Worm (Caenorhabditis elegans) whole organism, L4 larva: ENCODE measurements around the gene ztf-1.

Source experiments
- F10B5.3 ChIP-seq: sonication (generic microtip); optimal IDR thresholded peaks from 2 replicates; lab custom pipeline; 2016; ENCODE audit warnings: mild to moderate bottlenecking, missing genetic modification characterization, missing compliant biosample characterization
- F49E8.2 ChIP-seq: sonication (generic microtip); optimal IDR thresholded peaks from 2 replicates; lab custom pipeline; 2016; ENCODE audit warnings: missing compliant biosample characterization, mild to moderate bottlenecking, missing genetic modification characterization, borderline replicate concordance
- R02D3.7 ChIP-seq: fragments of 150-350 bp; sonication (generic microtip); optimal IDR thresholded peaks from 3 replicates; lab custom pipeline; 2014; ENCODE audit warnings: missing biosample characterization, missing genetic modification characterization
- Y5F2A.4 ChIP-seq: fragments of 200-800 bp; sonication (Bioruptor generic); optimal IDR thresholded peaks from 2 replicates; lab custom pipeline; 2018; ENCODE audit warnings: mild to moderate bottlenecking, missing genetic modification characterization, missing compliant biosample characterization
- aha-1 ChIP-seq: fragments of 150-350 bp; peaks from one replicate; lab custom pipeline; 2014; ENCODE audit warnings: missing biosample characterization, missing genetic modification characterization
- aly-2 ChIP-seq: sonication (generic microtip); optimal IDR thresholded peaks from 2 replicates; lab custom pipeline; 2018; ENCODE audit warnings: missing biosample characterization, missing genetic modification characterization
- attf-4 ChIP-seq: sonication (generic microtip); optimal IDR thresholded peaks from 3 replicates; lab custom pipeline; 2017; ENCODE audit warnings: missing biosample characterization, missing genetic modification characterization
- ceh-82 ChIP-seq: sonication (generic microtip); optimal IDR thresholded peaks from 2 replicates; lab custom pipeline; 2017; ENCODE audit warnings: missing biosample characterization, missing genetic modification characterization
- ces-1 ChIP-seq: fragments of 150-350 bp; sonication (generic microtip); optimal IDR thresholded peaks from 4 replicates; lab custom pipeline; 2014; ENCODE audit warnings: missing biosample characterization, missing genetic modification reagents, missing genetic modification characterization
- ctbp-1 ChIP-seq: fragments of 200-800 bp; sonication (Bioruptor generic); IDR thresholded peaks from 2 replicates; pipeline ENCODE4 v1.3.6; 2022; ENCODE audit warnings: missing genetic modification reagents, missing genetic modification characterization, missing compliant biosample characterization
- daf-16 ChIP-seq, 3 experiments: sonication (generic microtip); optimal IDR thresholded peaks; 2 replicates each; lab custom pipeline; 2016 to 2017; ENCODE audit warnings: missing genetic modification characterization in 3 of 3, missing genetic modification reagents in 3 of 3, mild to moderate bottlenecking in 2 of 3, missing compliant biosample characterization in 2 of 3, missing biosample characterization in 1 of 3, moderate library complexity in 1 of 3
- dpl-1 ChIP-seq: fragments of 150-350 bp; optimal IDR thresholded peaks from 2 replicates; lab custom pipeline; 2014; ENCODE audit warnings: missing biosample characterization, missing genetic modification reagents, missing genetic modification characterization
- egl-27 ChIP-seq: sonication (generic microtip); optimal IDR thresholded peaks from 3 replicates; lab custom pipeline; 2017; ENCODE audit warnings: missing biosample characterization, missing genetic modification reagents, missing genetic modification characterization
- fkh-10 ChIP-seq: fragments of 150-350 bp; optimal IDR thresholded peaks from 2 replicates; lab custom pipeline; 2014; ENCODE audit warnings: missing biosample characterization, missing genetic modification reagents, missing genetic modification characterization
- fos-1 ChIP-seq: fragments of 150-350 bp; optimal IDR thresholded peaks from 2 replicates; lab custom pipeline; 2014; ENCODE audit warnings: missing biosample characterization, missing genetic modification characterization
- hlh-11 ChIP-seq: fragments of 200-800 bp; sonication (Bioruptor generic); optimal IDR thresholded peaks from 2 replicates; lab custom pipeline; 2018; ENCODE audit warnings: mild to moderate bottlenecking, missing genetic modification characterization, missing compliant biosample characterization
- hlh-30 ChIP-seq: sonication (generic microtip); optimal IDR thresholded peaks from 2 replicates; lab custom pipeline; 2017; ENCODE audit warnings: antibody characterized with exemption, mild to moderate bottlenecking, missing genetic modification characterization, missing compliant biosample characterization; ENCODE audit not compliant: insufficient read depth
- hmg-1.1 ChIP-seq: fragments of 200-800 bp; sonication (Bioruptor generic); IDR thresholded peaks from 2 replicates; pipeline ENCODE4 v1.3.6; 2022; ENCODE audit warnings: missing genetic modification reagents, missing genetic modification characterization, missing compliant biosample characterization
- jun-1 ChIP-seq: fragments of 150-350 bp; optimal IDR thresholded peaks from 2 replicates; lab custom pipeline; 2014; ENCODE audit warnings: missing biosample characterization, missing genetic modification reagents, missing genetic modification characterization
- lim-7 ChIP-seq: fragments of 200-800 bp; sonication (Bioruptor generic); IDR thresholded peaks from 2 replicates; pipeline ENCODE4 v1.3.6; 2022; ENCODE audit warnings: missing genetic modification characterization, missing compliant biosample characterization
- lin-13 ChIP-seq: fragments of 150-350 bp; optimal IDR thresholded peaks from 2 replicates; lab custom pipeline; 2014; ENCODE audit warnings: missing biosample characterization, missing genetic modification reagents, missing genetic modification characterization
- lin-38 ChIP-seq: fragments of 200-800 bp; sonication (Bioruptor generic); IDR thresholded peaks from 2 replicates; pipeline ENCODE4 v1.3.6; 2022; ENCODE audit warnings: missing genetic modification reagents, missing genetic modification characterization, missing compliant biosample characterization
- lsy-2 ChIP-seq, 2 experiments: fragments of 150-350 bp in 1 of 2; sonication (generic microtip) in 1 of 2; optimal IDR thresholded peaks; 2 replicates each; lab custom pipeline; 2014 to 2017; ENCODE audit warnings: missing biosample characterization in 2 of 2, missing genetic modification characterization in 2 of 2
- madf-9 ChIP-seq: fragments of 200-800 bp; sonication (Bioruptor generic); conservative IDR thresholded peaks from 2 replicates; pipeline ENCODE4 v1.3.6; 2022; ENCODE audit warnings: missing genetic modification reagents, missing genetic modification characterization, missing compliant biosample characterization
- mdt-29 ChIP-seq: fragments of 200-800 bp; sonication (Bioruptor generic); IDR thresholded peaks from 2 replicates; pipeline ENCODE4 v1.3.6; 2022; ENCODE audit warnings: missing genetic modification reagents, missing genetic modification characterization, missing compliant biosample characterization
- nhr-11 ChIP-seq: fragments of 150-350 bp; optimal IDR thresholded peaks from 2 replicates; lab custom pipeline; 2014; ENCODE audit warnings: missing biosample characterization, missing genetic modification characterization
- nhr-111 ChIP-seq: fragments of 200-800 bp; sonication (Bioruptor generic); optimal IDR thresholded peaks from 2 replicates; lab custom pipeline; 2018; ENCODE audit warnings: mild to moderate bottlenecking, missing genetic modification characterization, missing compliant biosample characterization
- nhr-237 ChIP-seq: sonication (generic microtip); optimal IDR thresholded peaks from 2 replicates; lab custom pipeline; 2017; ENCODE audit warnings: missing biosample characterization, missing genetic modification characterization
- nhr-41 ChIP-seq: fragments of 200-800 bp; sonication (Bioruptor generic); IDR thresholded peaks from 2 replicates; pipeline ENCODE4 v1.3.6; 2022; ENCODE audit warnings: missing genetic modification reagents, missing genetic modification characterization, missing compliant biosample characterization
- nhr-42 ChIP-seq: fragments of 200-800 bp; sonication (Bioruptor generic); IDR thresholded peaks from 2 replicates; pipeline ENCODE4 v1.3.6; 2022; ENCODE audit warnings: missing genetic modification characterization, missing compliant biosample characterization
- nhr-6 ChIP-seq: fragments of 150-350 bp; optimal IDR thresholded peaks from 2 replicates; lab custom pipeline; 2014; ENCODE audit warnings: missing biosample characterization, missing genetic modification characterization
- saeg-2 ChIP-seq: fragments of 200-800 bp; sonication (Bioruptor generic); IDR thresholded peaks from 2 replicates; pipeline ENCODE4 v1.3.6; 2022; ENCODE audit warnings: missing genetic modification reagents, missing genetic modification characterization, missing compliant biosample characterization
- sdz-12 ChIP-seq: fragments of 200-800 bp; sonication (Bioruptor generic); optimal IDR thresholded peaks from 2 replicates; lab custom pipeline; 2018; ENCODE audit warnings: mild to moderate bottlenecking, missing genetic modification characterization, missing compliant biosample characterization
- skn-1 ChIP-seq: fragments of 150-350 bp; optimal IDR thresholded peaks from 2 replicates; lab custom pipeline; 2014; ENCODE audit warnings: missing biosample characterization, missing genetic modification characterization
- snpc-4 ChIP-seq: fragments of 150-350 bp; optimal IDR thresholded peaks from 2 replicates; lab custom pipeline; 2014; ENCODE audit warnings: missing biosample characterization, missing genetic modification characterization
- spr-1 ChIP-seq: sonication (generic microtip); optimal IDR thresholded peaks from 2 replicates; lab custom pipeline; 2016; ENCODE audit warnings: mild to moderate bottlenecking, missing genetic modification characterization, missing compliant biosample characterization
- spr-3 ChIP-seq: fragments of 200-800 bp; sonication (Bioruptor generic); optimal IDR thresholded peaks from 2 replicates; lab custom pipeline; 2018; ENCODE audit warnings: mild to moderate bottlenecking, missing genetic modification characterization, missing compliant biosample characterization
- tag-97 ChIP-seq: fragments of 200-800 bp; sonication (Bioruptor generic); IDR thresholded peaks from 2 replicates; pipeline ENCODE4 v1.3.6; 2022; ENCODE audit warnings: missing genetic modification characterization, missing compliant biosample characterization
- unc-39 ChIP-seq: sonication (generic microtip); optimal IDR thresholded peaks from 2 replicates; lab custom pipeline; 2017; ENCODE audit warnings: missing biosample characterization, missing genetic modification characterization
- unc-62 ChIP-seq, 3 experiments: fragments of 150-350 bp in 1 of 3; sonication (generic microtip); optimal IDR thresholded peaks in 2 of 3; peaks in 1 of 3; 1 replicate in 1 of 3; 2 replicates in 2 of 3; lab custom pipeline; 2014 to 2017; ENCODE audit warnings: missing biosample characterization in 3 of 3, missing genetic modification characterization in 3 of 3, missing genetic modification reagents in 3 of 3, missing genotype in 1 of 3
- zfp-2 ChIP-seq: sonication (generic microtip); optimal IDR thresholded peaks from 2 replicates; lab custom pipeline; 2016; ENCODE audit warnings: mild to moderate bottlenecking, missing genetic modification characterization, missing compliant biosample characterization
- zip-11 ChIP-seq: fragments of 200-800 bp; sonication (Bioruptor generic); IDR thresholded peaks from 2 replicates; pipeline ENCODE4 v1.3.6; 2022; ENCODE audit warnings: missing genetic modification characterization, missing compliant biosample characterization
- zip-2 ChIP-seq: fragments of 150-350 bp; optimal IDR thresholded peaks from 2 replicates; lab custom pipeline; 2014; ENCODE audit warnings: missing biosample characterization, missing genetic modification characterization

The ztf-1 gene

ce11 chrIII:8824556-8824955 lies 32.4 kb upstream of the ztf-1 start:
- TF ChIP-seq aha-1 (tag; lab: Kevin White, UChicago) (peak; percentile 93), aly-2 (tag; lab: Kevin White, UChicago) (no peak)

- TF ChIP-seq F49E8.2 (tag; lab: Kevin White, UChicago) (no peak), aha-1 (tag; lab: Kevin White, UChicago) (peak; percentile 8)
These were observed 26.4 kb upstream of the ztf-1 start, which contains the start of gene pat-2 for ce11 chrIII:8818599-8818998. TSS of gene pat-2 (plus strand) at chrIII:8818899.

DNA sequence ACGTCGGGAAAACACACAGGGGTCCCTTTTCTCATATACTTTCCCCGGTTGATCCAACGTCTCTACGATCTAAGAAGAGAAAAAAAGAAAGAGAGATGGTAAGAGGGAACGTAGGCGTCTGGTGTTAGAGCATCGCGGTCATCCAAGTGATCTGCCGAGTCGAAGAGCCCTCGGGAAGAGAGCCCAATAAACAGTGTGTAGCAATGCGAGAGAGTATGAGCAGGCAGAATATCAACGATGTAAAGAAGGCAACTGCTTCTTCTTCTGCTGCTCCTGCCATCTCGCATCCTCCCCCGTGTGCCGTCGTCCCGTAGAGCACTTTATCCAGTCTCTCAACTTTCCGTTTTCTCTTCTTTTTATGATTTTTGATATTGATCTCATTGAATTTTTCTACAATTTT lies 23.5 kb upstream of the ztf-1 start:
- TF ChIP-seq nhr-41 (GFP tag; lab: Robert Waterston, UW) = no peak
- TF ChIP-seq zip-11 (GFP tag; lab: Robert Waterston, UW) = no peak
- TF ChIP-seq lim-7 (GFP tag; lab: Robert Waterston, UW) = no peak
- no peak for TF ChIP-seq ceh-82 (tag; lab: Kevin White, UChicago)
- TF ChIP-seq aha-1 (tag; lab: Kevin White, UChicago) = peak; percentile 67
- no peak for TF ChIP-seq F10B5.3
- TF ChIP-seq lin-38 = no peak
- no peak for TF ChIP-seq attf-4 (tag; lab: Kevin White, UChicago)
- TF ChIP-seq unc-39 (tag; lab: Kevin White, UChicago) = no peak
- TF ChIP-seq nhr-11 (tag; lab: Kevin White, UChicago) = no peak
- peak; percentile 39 for TF ChIP-seq hlh-11 (tag; lab: Kevin White, UChicago)
- no peak for TF ChIP-seq daf-16 (GFP tag; optimal IDR thresholded peaks at IDR 0.05; lab: Kevin White, UChicago)
- no peak for TF ChIP-seq daf-16 (tag; optimal IDR thresholded peaks at IDR 0.05; lab: Kevin White, UChicago)
- no peak for TF ChIP-seq nhr-111 (GFP tag; lab: Kevin White, UChicago)
- TF ChIP-seq madf-9 (GFP tag; lab: Robert Waterston, UW) = no peak
- 0 out of 2 replicates have a peak, but pooled peaks have one; percentile 39 for TF ChIP-seq hmg-1.1 (GFP tag; lab: Robert Waterston, UW)
- no peak for TF ChIP-seq spr-3 (GFP tag; lab: Kevin White, UChicago)
- no peak for TF ChIP-seq nhr-6

DNA sequence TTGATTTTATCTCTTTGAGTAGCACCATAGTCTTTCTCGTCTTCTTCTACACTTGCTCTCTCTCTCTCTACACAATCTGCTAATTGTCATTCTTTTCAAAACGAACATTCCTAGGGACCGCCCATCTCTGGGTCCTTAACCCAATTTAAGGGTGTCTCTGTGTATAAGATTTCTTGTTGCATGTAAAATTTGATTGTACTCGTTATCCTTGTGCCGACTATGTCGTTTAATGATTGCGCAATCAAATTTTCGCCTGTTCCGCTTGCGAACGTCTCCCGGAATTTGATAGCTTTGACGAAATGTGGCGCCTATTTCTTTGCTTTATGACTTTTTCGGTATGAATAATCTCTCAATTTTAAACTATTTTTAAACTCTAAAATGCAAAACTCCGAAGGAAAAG lies 19.0 kb upstream of the ztf-1 start:
- TF ChIP-seq spr-1 (tag; lab: Kevin White, UChicago) = no peak
- peak in 1 of 2 experiments; percentile 6 for TF ChIP-seq lsy-2 (tag; optimal IDR thresholded peaks at IDR 0.05; lab: Kevin White, UChicago)
- peak; percentile 90 for TF ChIP-seq ces-1
- TF ChIP-seq ctbp-1 = 0 out of 2 replicates have a peak, but pooled peaks have one; percentile 23
- TF ChIP-seq nhr-11 (tag; lab: Kevin White, UChicago) = no peak
- peak in 1 of 2 experiments; percentile 68 for TF ChIP-seq unc-62 (GFP tag; optimal IDR thresholded peaks at IDR 0.05 in 1 of 2; lab: Kevin White, UChicago)
- TF ChIP-seq unc-62 (tag; optimal IDR thresholded peaks at IDR 0.05; lab: Kevin White, UChicago) = no peak
- peak; percentile 81 for TF ChIP-seq fkh-10 (GFP tag; lab: Kevin White, UChicago)
- no peak for TF ChIP-seq sdz-12 (GFP tag; lab: Kevin White, UChicago)

- TF ChIP-seq dpl-1 (GFP tag; lab: Kevin White, UChicago) (peak; percentile 92), hlh-30 (peak; percentile 47), aly-2 (tag; lab: Kevin White, UChicago) (no peak), R02D3.7 (tag; lab: Kevin White, UChicago) (no peak), zip-2 (tag; lab: Kevin White, UChicago) (no peak), jun-1 (tag; lab: Kevin White, UChicago) (no peak), lin-13 (no peak), nhr-237 (no peak), nhr-42 (GFP tag; lab: Robert Waterston, UW) (no peak), saeg-2 (GFP tag; lab: Robert Waterston, UW) (no peak), zfp-2 (tag; lab: Kevin White, UChicago) (no peak), fos-1 (tag; lab: Kevin White, UChicago) (no peak), hmg-1.1 (GFP tag; lab: Robert Waterston, UW) (no peak), mdt-29 (GFP tag; lab: Robert Waterston, UW) (no peak), skn-1 (tag; lab: Kevin White, UChicago) (no peak), tag-97 (no peak), Y5F2A.4 (GFP tag; lab: Kevin White, UChicago) (no peak), nhr-111 (GFP tag; lab: Kevin White, UChicago) (no peak), egl-27 (tag; lab: Kevin White, UChicago) (no peak), hlh-11 (tag; lab: Kevin White, UChicago) (peak; percentile 8), snpc-4 (tag; lab: Kevin White, UChicago) (no peak)
These were observed 17.3 kb upstream of the ztf-1 start, which contains the start of gene prx-19 for ce11 chrIII:8809245-8809971. TSS of gene prx-19 (minus strand) at chrIII:8809295.
